Worm (Caenorhabditis elegans): ENCODE results near the gene lbp-8.

The lbp-8 gene

DNA sequence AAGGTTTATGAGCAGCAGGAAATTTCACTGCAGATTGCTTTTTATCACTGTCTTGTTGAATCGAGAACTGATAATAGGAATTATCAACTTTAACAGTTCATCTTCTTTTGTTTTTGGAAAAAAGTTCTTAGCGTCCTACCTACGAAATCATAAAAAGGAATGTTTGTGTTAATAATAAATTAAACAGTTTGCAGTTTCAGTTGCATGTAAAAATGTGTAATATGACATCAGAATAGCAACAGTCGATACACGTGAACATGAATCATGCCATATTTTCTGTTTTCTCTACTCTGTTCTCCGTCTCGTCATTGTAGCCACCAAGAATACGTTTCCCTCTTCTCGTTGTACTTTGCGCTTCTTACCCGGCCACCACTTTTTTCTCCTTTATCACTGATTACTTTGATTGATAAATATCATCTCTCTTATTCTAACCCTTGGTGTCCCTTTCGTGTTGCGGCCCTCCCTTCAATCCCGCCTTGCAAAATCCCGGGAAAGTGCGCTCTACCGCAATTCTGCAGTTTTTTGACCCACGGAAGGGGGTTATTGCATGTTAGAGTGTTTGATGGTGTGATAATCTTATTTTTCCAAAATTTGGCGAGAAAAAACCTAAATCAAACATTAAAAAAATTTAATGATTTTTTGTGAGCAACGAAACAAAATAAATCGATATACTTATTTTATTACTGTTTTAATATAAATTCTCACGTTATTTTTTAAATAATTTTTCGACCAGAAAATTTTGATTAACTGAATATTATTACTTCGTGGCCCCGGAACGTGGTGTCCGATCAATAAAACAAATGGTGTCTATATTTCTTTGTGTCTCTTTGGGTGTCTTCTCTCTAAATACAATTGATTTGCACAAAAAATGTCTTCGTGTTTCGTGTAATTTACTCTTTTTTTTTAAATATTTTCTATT is 2.1 kb downstream of the lbp-8 start, which contains the start of gene sptl-3 (continued):
- TF ChIP-seq nhr-28 (tag; optimal IDR thresholded peaks at IDR 0.05) = peak; percentile 93
- no peak for TF ChIP-seq ZK546.5 (tag; optimal IDR thresholded peaks at IDR 0.05)
- no peak for TF ChIP-seq T26A8.4 (GFP tag; IDR thresholded peaks at IDR 0.05)
- TF ChIP-seq lin-39 (tag; optimal IDR thresholded peaks at IDR 0.05) = no peak
- no peak for TF ChIP-seq F26F4.8 (GFP tag; conservative IDR thresholded peaks at IDR 0.05)
- peak; percentile 84 for TF ChIP-seq hlh-11 (tag; optimal IDR thresholded peaks at IDR 0.05)
- no peak for TF ChIP-seq attf-4 (tag; optimal IDR thresholded peaks at IDR 0.05)
- no peak for TF ChIP-seq lin-15B (tag; optimal IDR thresholded peaks at IDR 0.05)
- TF ChIP-seq nhr-76 (tag; optimal IDR thresholded peaks at IDR 0.05) = no peak
- TF ChIP-seq zip-11 (GFP tag; IDR thresholded peaks at IDR 0.05) = no peak
- no peak for TF ChIP-seq tag-97 (GFP tag; IDR thresholded peaks at IDR 0.05)
- TF ChIP-seq lin-13 (GFP tag; optimal IDR thresholded peaks at IDR 0.05) = no peak
- TF ChIP-seq ZK337.2 (GFP tag; IDR thresholded peaks at IDR 0.05) = no peak
- TF ChIP-seq fos-1 (tag; optimal IDR thresholded peaks at IDR 0.05) = no peak
- no peak for TF ChIP-seq lin-29 (GFP tag; IDR thresholded peaks at IDR 0.05)
- no peak for TF ChIP-seq egl-43 (GFP tag; IDR thresholded peaks at IDR 0.05)
- peak in 1 of 2 experiments; percentile 11 for TF ChIP-seq unc-62 (GFP tag; optimal IDR thresholded peaks at IDR 0.05 in 1 of 2)
- TF ChIP-seq unc-62 (tag; optimal IDR thresholded peaks at IDR 0.05) = peak; percentile 13
- peak; percentile 77 for TF ChIP-seq dve-1 (tag; optimal IDR thresholded peaks at IDR 0.05; ENCODE audit: insufficient read depth)
- TF ChIP-seq ceh-82 (tag; optimal IDR thresholded peaks at IDR 0.05) = no peak
- TF ChIP-seq vab-7 (GFP tag; IDR thresholded peaks at IDR 0.05) = no peak
- TF ChIP-seq spr-3 (GFP tag; optimal IDR thresholded peaks at IDR 0.05) = no peak
- no peak for TF ChIP-seq ces-1 (GFP tag; optimal IDR thresholded peaks at IDR 0.05)
- peak; percentile 87 for TF ChIP-seq cey-2 (tag; optimal IDR thresholded peaks at IDR 0.05; ENCODE audit: borderline replicate concordance, insufficient read depth)
- TF ChIP-seq nhr-6 (tag; optimal IDR thresholded peaks at IDR 0.05) = peak; percentile 19
- TF ChIP-seq lir-3 (tag; optimal IDR thresholded peaks at IDR 0.05) = no peak
- no peak for TF ChIP-seq pha-4 (GFP tag; IDR thresholded peaks at IDR 0.05)
- no peak for TF ChIP-seq pha-4 (tag; optimal IDR thresholded peaks at IDR 0.05)
- TF ChIP-seq lsy-2 (tag; optimal IDR thresholded peaks at IDR 0.05) = peak in 1 of 2 experiments; percentile 34
- TF ChIP-seq set-16 (GFP tag; IDR thresholded peaks at IDR 0.05) = no peak
- TF ChIP-seq D1046.2 (GFP tag; IDR thresholded peaks at IDR 0.05) = no peak
- no peak for TF ChIP-seq ztf-11 (tag; optimal IDR thresholded peaks at IDR 0.05)
- peak; percentile 73 for TF ChIP-seq dmd-6 (GFP tag; IDR thresholded peaks at IDR 0.05)
- no peak for TF ChIP-seq R02D3.7 (tag; optimal IDR thresholded peaks at IDR 0.05)
- TF ChIP-seq dmd-9 (GFP tag; IDR thresholded peaks at IDR 0.05) = no peak
- peak; percentile 60 for TF ChIP-seq nhr-11 (tag; optimal IDR thresholded peaks at IDR 0.05)
- TF ChIP-seq php-3 (GFP tag; IDR thresholded peaks at IDR 0.05) = peak; percentile 67; the same call in 1 of the 2 replicates
- TF ChIP-seq nhr-10 (tag; optimal IDR thresholded peaks at IDR 0.05) = peak; percentile 63
- TF ChIP-seq Y5F2A.4 (GFP tag; optimal IDR thresholded peaks at IDR 0.05) = no peak
- no peak for TF ChIP-seq fkh-10 (GFP tag; optimal IDR thresholded peaks at IDR 0.05)
- TF ChIP-seq unc-130 (GFP tag; optimal IDR thresholded peaks at IDR 0.05) = no peak
- no peak for TF ChIP-seq F37D6.2 (tag; optimal IDR thresholded peaks at IDR 0.05)
- no peak for TF ChIP-seq mxl-3 (GFP tag; optimal IDR thresholded peaks at IDR 0.05)
- no peak for TF ChIP-seq egl-27 (tag; optimal IDR thresholded peaks at IDR 0.05)
- TF ChIP-seq zfp-3 (GFP tag; conservative IDR thresholded peaks at IDR 0.05) = no peak
- no peak for TF ChIP-seq zag-1 (tag; optimal IDR thresholded peaks at IDR 0.05)
- TF ChIP-seq ceh-20 (GFP tag; IDR thresholded peaks at IDR 0.05) = no peak
- TF ChIP-seq T20F7.1 (GFP tag; optimal IDR thresholded peaks at IDR 0.05) = no peak
- TF ChIP-seq ceh-44 (GFP tag; IDR thresholded peaks at IDR 0.05) = no peak
- no peak for TF ChIP-seq rbr-2 (tag; optimal IDR thresholded peaks at IDR 0.05)
- peak in 1 of 2 experiments; percentile 84 for TF ChIP-seq mdl-1 (tag; optimal IDR thresholded peaks at IDR 0.05)

All from whole organism, L4 larva.